Worm (Caenorhabditis elegans) whole organism, mixed stage, embryonic: ENCODE results near the gene skr-15.

Experiments
- drap-1 ChIP-seq: fragments of 200-800 bp; sonication (Bioruptor generic); optimal IDR thresholded peaks from 3 replicates; lab custom pipeline; 2018; ENCODE audit warnings: mild to moderate bottlenecking, missing genetic modification characterization, missing compliant biosample characterization
- elt-3 ChIP-seq: fragments of 150-350 bp; optimal IDR thresholded peaks from 2 replicates; lab custom pipeline; 2014; ENCODE audit warnings: missing biosample characterization, missing genetic modification characterization
- hlh-1 ChIP-seq: fragments of 150-350 bp; optimal IDR thresholded peaks from 2 replicates; lab custom pipeline; 2014; ENCODE audit warnings: missing biosample characterization, missing genetic modification reagents, missing genetic modification characterization
- lin-13 ChIP-seq: fragments of 150-350 bp; optimal IDR thresholded peaks from 2 replicates; lab custom pipeline; 2014; ENCODE audit warnings: missing biosample characterization, missing genetic modification characterization
- mab-5 ChIP-seq: fragments of 150-350 bp; optimal IDR thresholded peaks from 2 replicates; lab custom pipeline; 2014; ENCODE audit warnings: missing biosample characterization, missing genetic modification characterization
- pha-4 ChIP-seq: fragments of 150-350 bp; optimal IDR thresholded peaks from 2 replicates; lab custom pipeline; 2018; ENCODE audit warnings: missing biosample characterization, missing genetic modification reagents, missing genetic modification characterization
- snpc-4 ChIP-seq: fragments of 150-350 bp; optimal IDR thresholded peaks from 2 replicates; lab custom pipeline; 2014; ENCODE audit warnings: missing biosample characterization, missing genetic modification characterization
- sptf-1 ChIP-seq: sonication (generic microtip); optimal IDR thresholded peaks from 2 replicates; lab custom pipeline; 2017; ENCODE audit warnings: mild to moderate bottlenecking, missing genetic modification characterization, moderate library complexity, missing compliant biosample characterization
- tbx-8 ChIP-seq: fragments of 200-800 bp; sonication (Bioruptor generic); optimal IDR thresholded peaks from 2 replicates; lab custom pipeline; 2018; ENCODE audit warnings: mild to moderate bottlenecking, missing genetic modification characterization, moderate library complexity, missing compliant biosample characterization
- unc-39 ChIP-seq: fragments of 150-350 bp; optimal IDR thresholded peaks from 2 replicates; lab custom pipeline; 2014; ENCODE audit warnings: missing biosample characterization, missing genetic modification characterization
- unc-62 ChIP-seq: fragments of 150-350 bp; optimal IDR thresholded peaks from 2 replicates; lab custom pipeline; 2014; ENCODE audit warnings: missing biosample characterization, missing genetic modification reagents, missing genetic modification characterization
- ztf-11 ChIP-seq: fragments of 150-350 bp; optimal IDR thresholded peaks from 2 replicates; lab custom pipeline; 2014; ENCODE audit warnings: missing biosample characterization, missing genetic modification characterization

DNA sequence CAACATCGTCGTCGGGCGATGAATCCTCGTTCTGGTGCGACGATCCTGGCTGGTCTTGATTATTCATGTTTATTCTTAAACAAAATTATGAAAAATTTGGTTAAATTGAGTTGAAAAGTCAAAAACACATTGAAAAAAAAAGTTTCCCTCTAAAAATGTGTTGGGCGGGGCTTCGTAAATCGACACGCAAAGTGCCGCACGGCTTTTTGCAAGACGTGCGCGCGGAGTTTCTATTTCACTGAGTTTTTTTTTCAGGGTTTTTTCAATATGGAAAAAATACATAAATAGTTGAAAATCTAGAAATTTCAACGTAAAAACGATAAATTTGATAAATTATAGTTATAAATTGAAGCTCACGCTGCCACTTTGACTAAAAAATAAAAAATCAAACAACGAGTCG, 15.9 kb upstream of the skr-15 start, which contains the start of gene F54D10.5:
- TF ChIP-seq ztf-11 (tag; lab: Kevin White, UChicago) (no peak), pha-4 (tag; lab: Kevin White, UChicago) (no peak), lin-13 (tag; lab: Kevin White, UChicago) (peak; percentile 30), mab-5 (tag; lab: Kevin White, UChicago) (peak; percentile 40), snpc-4 (no peak), unc-39 (no peak), drap-1 (GFP tag; lab: Kevin White, UChicago) (no peak), hlh-1 (tag; lab: Kevin White, UChicago) (peak; percentile 52), elt-3 (tag; lab: Kevin White, UChicago) (no peak), sptf-1 (peak; percentile 43), unc-62 (GFP tag; lab: Kevin White, UChicago) (no peak), tbx-8 (GFP tag; lab: Kevin White, UChicago) (no peak)
